Fruit fly (Drosophila melanogaster) whole organism, adult: Measurements from ENCODE around the gene CG34056.

Experiments
- CG11617 ChIP-seq: fragments of 200-800 bp; sonication (Bioruptor generic); optimal IDR thresholded peaks from 2 replicates; lab custom pipeline; 2017; ENCODE audit warnings: mild to moderate bottlenecking, missing biosample characterization, missing genetic modification reagents, missing genetic modification characterization
- CG12768 ChIP-seq: fragments of 200-800 bp; sonication (Bioruptor generic); optimal IDR thresholded peaks from 2 replicates; lab custom pipeline; 2017; ENCODE audit warnings: missing biosample characterization, missing genetic modification characterization, mild to moderate bottlenecking, moderate library complexity, missing genetic modification reagents
- CG14711 ChIP-seq: fragments of 200-800 bp; sonication (Bioruptor generic); optimal IDR thresholded peaks from 2 replicates; lab custom pipeline; 2018; ENCODE audit warnings: missing biosample characterization, mild to moderate bottlenecking, missing genetic modification characterization, moderate library complexity
- CG1620 ChIP-seq: fragments of 200-800 bp; sonication (Bioruptor generic); optimal IDR thresholded peaks from 2 replicates; lab custom pipeline; 2016; ENCODE audit warnings: missing biosample characterization, missing genetic modification characterization
- CG33017 ChIP-seq: fragments of 200-800 bp; sonication (Bioruptor generic); optimal IDR thresholded peaks from 2 replicates; lab custom pipeline; 2018; ENCODE audit warnings: missing biosample characterization, mild to moderate bottlenecking, missing genetic modification characterization, moderate library complexity
- CG5204 ChIP-seq: fragments of 200-800 bp; sonication (Bioruptor generic); optimal IDR thresholded peaks from 2 replicates; lab custom pipeline; 2016; ENCODE audit warnings: missing biosample characterization, missing genetic modification characterization
- CG7045 ChIP-seq: fragments of 200-800 bp; sonication (Bioruptor generic); optimal IDR thresholded peaks from 2 replicates; lab custom pipeline; 2017; ENCODE audit warnings: missing biosample characterization, mild to moderate bottlenecking, missing genetic modification characterization
- CG7101 ChIP-seq: fragments of 200-800 bp; sonication (Bioruptor generic); optimal IDR thresholded peaks from 2 replicates; lab custom pipeline; 2018; ENCODE audit warnings: missing biosample characterization, mild to moderate bottlenecking, missing genetic modification characterization, moderate library complexity
- Clk ChIP-seq: fragments of 200-800 bp; sonication (Bioruptor generic); optimal IDR thresholded peaks from 2 replicates; lab custom pipeline; 2017; ENCODE audit warnings: missing biosample characterization, missing genetic modification characterization
- Crg-1 ChIP-seq: fragments of 200-800 bp; sonication (Bioruptor generic); optimal IDR thresholded peaks from 2 replicates; lab custom pipeline; 2016; ENCODE audit warnings: missing biosample characterization, missing genetic modification characterization
- Hr96 ChIP-seq: fragments of 200-800 bp; sonication (Bioruptor generic); optimal IDR thresholded peaks from 2 replicates; lab custom pipeline; 2016; ENCODE audit warnings: missing biosample characterization, missing genetic modification characterization
- Mnt ChIP-seq: fragments of 200-800 bp; sonication (Bioruptor generic); optimal IDR thresholded peaks from 2 replicates; lab custom pipeline; 2016; ENCODE audit warnings: missing biosample characterization, mild to moderate bottlenecking, missing genetic modification characterization
- bab1 ChIP-seq: fragments of 200-800 bp; sonication (Bioruptor generic); optimal IDR thresholded peaks from 3 replicates; lab custom pipeline; 2019; ENCODE audit warnings: missing biosample characterization, mild to moderate bottlenecking, missing genetic modification characterization, moderate library complexity
- cic ChIP-seq: fragments of 200-800 bp; sonication (Bioruptor generic); optimal IDR thresholded peaks from 2 replicates; lab custom pipeline; 2017; ENCODE audit warnings: missing biosample characterization, mild to moderate bottlenecking, missing genetic modification characterization, moderate library complexity
- cnc ChIP-seq, 2 experiments: fragments of >200 bp; optimal IDR thresholded peaks; 2 replicates each; lab custom pipeline; 2017
- kay ChIP-seq: fragments of 200-800 bp; sonication (Bioruptor generic); peaks from one replicate; lab custom pipeline; 2016; ENCODE audit warnings: missing biosample characterization, missing genetic modification characterization, borderline replicate concordance
- ovo ChIP-seq: fragments of 200-800 bp; sonication (Bioruptor generic); optimal IDR thresholded peaks from 2 replicates; lab custom pipeline; 2016; ENCODE audit warnings: missing biosample characterization, missing genetic modification characterization
- pad ChIP-seq: fragments of 200-800 bp; sonication (Bioruptor generic); optimal IDR thresholded peaks from 3 replicates; lab custom pipeline; 2017; ENCODE audit warnings: missing biosample characterization, missing genetic modification characterization, mild to moderate bottlenecking, moderate library complexity, missing genetic modification reagents
- tj ChIP-seq: fragments of 200-800 bp; sonication (Bioruptor generic); optimal IDR thresholded peaks from 3 replicates; lab custom pipeline; 2017; ENCODE audit warnings: missing biosample characterization, mild to moderate bottlenecking, missing genetic modification characterization, moderate library complexity
- toe ChIP-seq: fragments of 200-800 bp; sonication (Bioruptor generic); optimal IDR thresholded peaks from 2 replicates; lab custom pipeline; 2016; ENCODE audit warnings: missing biosample characterization, missing genetic modification characterization

The CG34056 gene

dm6 chr3L:901442-901841, 5.7 kb downstream of the CG34056 start:
- TF ChIP-seq Clk (GFP tag; lab: Kevin White, UChicago) (no peak), CG33017 (tag; lab: Kevin White, UChicago) (no peak), CG14711 (no peak), CG11617 (GFP tag; lab: Kevin White, UChicago) (no peak)

dm6 chr3L:902598-902997, 6.8 kb downstream of the CG34056 start, which contains the start of gene mat:
Gene mat, plus strand, starts transcription at chr3L:902898.
- no peak for TF ChIP-seq CG7045 (GFP tag; lab: Kevin White, UChicago)
- TF ChIP-seq toe, result no peak
- no peak for TF ChIP-seq tj (GFP tag; lab: Kevin White, UChicago)
- TF ChIP-seq Clk (GFP tag; lab: Kevin White, UChicago), result no peak
- no peak for TF ChIP-seq CG33017 (tag; lab: Kevin White, UChicago)
- TF ChIP-seq pad, result no peak
- no peak for TF ChIP-seq kay (GFP tag; lab: Kevin White, UChicago)
- no peak for TF ChIP-seq bab1 (GFP tag; lab: Kevin White, UChicago)
- TF ChIP-seq CG5204 (GFP tag; lab: Kevin White, UChicago), result no peak
- TF ChIP-seq Mnt (GFP tag; lab: Kevin White, UChicago), result no peak
- TF ChIP-seq cic (GFP tag; lab: Kevin White, UChicago), result no peak
- no peak for TF ChIP-seq CG7101 (tag; lab: Kevin White, UChicago)
- no peak for TF ChIP-seq Crg-1 (GFP tag; lab: Kevin White, UChicago)
- TF ChIP-seq CG1620 (GFP tag; lab: Kevin White, UChicago), result no peak
- no peak for TF ChIP-seq CG11617 (GFP tag; lab: Kevin White, UChicago)
- TF ChIP-seq ovo (GFP tag; lab: Kevin White, UChicago), result no peak

- no peak for TF ChIP-seq pad
- TF ChIP-seq ovo (GFP tag; lab: Kevin White, UChicago), result no peak
- TF ChIP-seq Crg-1 (GFP tag; lab: Kevin White, UChicago), result no peak
- no peak for TF ChIP-seq CG33017 (tag; lab: Kevin White, UChicago)
- TF ChIP-seq CG7101 (tag; lab: Kevin White, UChicago), result no peak
- no peak for TF ChIP-seq Mnt (GFP tag; lab: Kevin White, UChicago)
- no peak for TF ChIP-seq CG7045 (GFP tag; lab: Kevin White, UChicago)
- TF ChIP-seq CG1620 (GFP tag; lab: Kevin White, UChicago), result no peak
- TF ChIP-seq bab1 (GFP tag; lab: Kevin White, UChicago), result no peak
- TF ChIP-seq Clk (GFP tag; lab: Kevin White, UChicago), result no peak
- no peak for TF ChIP-seq CG5204 (GFP tag; lab: Kevin White, UChicago)
- TF ChIP-seq CG12768 (GFP tag; lab: Kevin White, UChicago), result no peak
- no peak for TF ChIP-seq tj (GFP tag; lab: Kevin White, UChicago)
- TF ChIP-seq CG11617 (GFP tag; lab: Kevin White, UChicago), result no peak
- TF ChIP-seq toe, result no peak
- no peak for TF ChIP-seq Hr96 (GFP tag; lab: Kevin White, UChicago)
Measured at dm6 chr3L:903900-904299, 8.1 kb downstream of the CG34056 start.

- TF ChIP-seq Mnt (GFP tag; lab: Kevin White, UChicago), result no peak
- no peak for TF ChIP-seq cnc (optimal IDR thresholded peaks at IDR 0.05; lab: Kevin White, UChicago)
- TF ChIP-seq CG7045 (GFP tag; lab: Kevin White, UChicago), result no peak
- TF ChIP-seq CG7101 (tag; lab: Kevin White, UChicago), result no peak
- TF ChIP-seq Clk (GFP tag; lab: Kevin White, UChicago), result no peak
- TF ChIP-seq CG14711, result no peak
- no peak for TF ChIP-seq ovo (GFP tag; lab: Kevin White, UChicago)
- TF ChIP-seq tj (GFP tag; lab: Kevin White, UChicago), result no peak
Measured at dm6 chr3L:904364-904763, 8.6 kb downstream of the CG34056 start.

- no peak for TF ChIP-seq tj (GFP tag; lab: Kevin White, UChicago)
- TF ChIP-seq ovo (GFP tag; lab: Kevin White, UChicago), result no peak
- no peak for TF ChIP-seq CG14711
Measured at dm6 chr3L:904991-905745, 9.4 kb downstream of the CG34056 start.

- no peak for TF ChIP-seq bab1 (GFP tag; lab: Kevin White, UChicago)
- no peak for TF ChIP-seq kay (GFP tag; lab: Kevin White, UChicago)
- no peak for TF ChIP-seq CG14711
- no peak for TF ChIP-seq ovo (GFP tag; lab: Kevin White, UChicago)
- no peak for TF ChIP-seq CG7045 (GFP tag; lab: Kevin White, UChicago)
- TF ChIP-seq Clk (GFP tag; lab: Kevin White, UChicago), result no peak
- no peak for TF ChIP-seq cic (GFP tag; lab: Kevin White, UChicago)
- no peak for TF ChIP-seq CG11617 (GFP tag; lab: Kevin White, UChicago)
- TF ChIP-seq CG1620 (GFP tag; lab: Kevin White, UChicago), result no peak
- TF ChIP-seq CG12768 (GFP tag; lab: Kevin White, UChicago), result no peak
- no peak for TF ChIP-seq Crg-1 (GFP tag; lab: Kevin White, UChicago)
- no peak for TF ChIP-seq CG5204 (GFP tag; lab: Kevin White, UChicago)
- TF ChIP-seq tj (GFP tag; lab: Kevin White, UChicago), result no peak
Measured at dm6 chr3L:907673-908323, 12.0 kb downstream of the CG34056 start.
